Fruit fly (Drosophila melanogaster) whole organism, embryonic: ENCODE results near the gene CG4301.
A peak's percentile ranks its signal among the peaks of the same experiment; 100 is the strongest.

ENCODE experiments used
- ATbp ChIP-seq: fragments of 200-800 bp; sonication (Bioruptor generic); optimal IDR thresholded peaks from 2 replicates; lab custom pipeline; 2017; ENCODE audit warnings: missing biosample characterization, mild to moderate bottlenecking, missing genetic modification characterization, missing genetic modification reagents
- CG10431 ChIP-seq: fragments of 200-800 bp; sonication (Bioruptor generic); optimal IDR thresholded peaks from 3 replicates; lab custom pipeline; 2018; ENCODE audit warnings: missing biosample characterization, mild to moderate bottlenecking, missing genetic modification characterization
- CG11504 ChIP-seq: fragments of 200-800 bp; sonication (Bioruptor generic); optimal IDR thresholded peaks from 3 replicates; lab custom pipeline; 2019; ENCODE audit warnings: missing biosample characterization, mild to moderate bottlenecking, missing genetic modification characterization, moderate library complexity
- CG11695 ChIP-seq: fragments of 200-800 bp; sonication (Bioruptor generic); IDR thresholded peaks from 3 replicates; pipeline ENCODE4 v1.3.6; 2022; ENCODE audit warnings: missing biosample characterization, missing genetic modification characterization
- CG12071 ChIP-seq: fragments of 200-800 bp; sonication (Bioruptor generic); optimal IDR thresholded peaks from 3 replicates; lab custom pipeline; 2018; ENCODE audit warnings: missing biosample characterization, mild to moderate bottlenecking, missing genetic modification characterization
- CG14860 ChIP-seq: fragments of 200-800 bp; sonication (Bioruptor generic); IDR thresholded peaks from 3 replicates; pipeline ENCODE4 v1.3.6; 2022; ENCODE audit warnings: missing biosample characterization, missing genetic modification characterization; ENCODE audit not compliant: partially characterized antibody
- CG15073 ChIP-seq: fragments of 200-800 bp; sonication (Bioruptor generic); optimal IDR thresholded peaks from 2 replicates; lab custom pipeline; 2016; ENCODE audit warnings: missing biosample characterization, missing genetic modification characterization
- CG16815 ChIP-seq: fragments of 200-800 bp; sonication (Bioruptor generic); optimal IDR thresholded peaks from 3 replicates; lab custom pipeline; 2017; ENCODE audit warnings: missing biosample characterization, mild to moderate bottlenecking, missing genetic modification characterization
- CG17612 ChIP-seq: fragments of 200-800 bp; sonication (Bioruptor generic); IDR thresholded peaks from 2 replicates; pipeline ENCODE4 v1.3.6; 2022; ENCODE audit warnings: missing biosample characterization, missing genetic modification characterization
- CG18764 ChIP-seq: fragments of 200-800 bp; sonication (Bioruptor generic); optimal IDR thresholded peaks from 3 replicates; lab custom pipeline; 2016; ENCODE audit warnings: missing biosample characterization, missing genetic modification characterization
- CG2712 ChIP-seq: fragments of 200-800 bp; optimal IDR thresholded peaks from 3 replicates; lab custom pipeline; 2019; ENCODE audit warnings: missing biosample characterization, mild to moderate bottlenecking, missing genetic modification characterization, moderate library complexity
- CG30431 ChIP-seq: fragments of 200-800 bp; sonication (Bioruptor generic); optimal IDR thresholded peaks from 2 replicates; lab custom pipeline; 2017; ENCODE audit warnings: missing biosample characterization, missing genetic modification characterization
- CG34376 ChIP-seq: fragments of 200-800 bp; sonication (Bioruptor generic); optimal IDR thresholded peaks from 2 replicates; lab custom pipeline; 2018; ENCODE audit warnings: missing biosample characterization, mild to moderate bottlenecking, missing genetic modification characterization
- CG4328 ChIP-seq: fragments of 200-800 bp; sonication (Bioruptor generic); optimal IDR thresholded peaks from 3 replicates; lab custom pipeline; 2017; ENCODE audit warnings: missing biosample characterization, missing genetic modification reagents, missing genetic modification characterization
- CG5180 ChIP-seq: fragments of 200-800 bp; sonication (Bioruptor generic); optimal IDR thresholded peaks from 3 replicates; lab custom pipeline; 2017; ENCODE audit warnings: missing biosample characterization, missing genetic modification characterization, mild to moderate bottlenecking, moderate library complexity, missing genetic modification reagents
- CG6254 ChIP-seq: fragments of 200-800 bp; sonication (Bioruptor generic); optimal IDR thresholded peaks from 3 replicates; lab custom pipeline; 2017; ENCODE audit warnings: mild to moderate bottlenecking, missing biosample characterization, missing genetic modification reagents, missing genetic modification characterization
- CG6765 ChIP-seq: fragments of 200-800 bp; sonication (Bioruptor generic); optimal IDR thresholded peaks from 3 replicates; lab custom pipeline; 2017; ENCODE audit warnings: missing biosample characterization, mild to moderate bottlenecking, missing genetic modification characterization
- CG7963 ChIP-seq: fragments of 200-800 bp; sonication (Bioruptor generic); IDR thresholded peaks from 3 replicates; pipeline ENCODE4 v1.3.6; 2022; ENCODE audit warnings: missing biosample characterization, missing genetic modification characterization; ENCODE audit not compliant: partially characterized antibody
- CG7987 ChIP-seq: fragments of 200-800 bp; sonication (Bioruptor generic); optimal IDR thresholded peaks from 2 replicates; lab custom pipeline; 2018; ENCODE audit warnings: missing biosample characterization, mild to moderate bottlenecking, missing genetic modification characterization, moderate library complexity
- CG8359 ChIP-seq: fragments of 200-800 bp; sonication (Bioruptor generic); optimal IDR thresholded peaks from 2 replicates; lab custom pipeline; 2017; ENCODE audit warnings: missing biosample characterization, mild to moderate bottlenecking, missing genetic modification characterization, borderline replicate concordance
- CG8765 ChIP-seq: fragments of 200-800 bp; sonication (Bioruptor generic); IDR thresholded peaks from 2 replicates; pipeline ENCODE4 v1.3.6; 2022; ENCODE audit warnings: missing biosample characterization, missing genetic modification characterization
- Doc2 ChIP-seq: fragments of 200-800 bp; sonication (Bioruptor generic); IDR thresholded peaks from 2 replicates; pipeline ENCODE4 v1.3.6; 2022; ENCODE audit warnings: missing biosample characterization, missing genetic modification characterization
- Fer3 ChIP-seq: fragments of 200-800 bp; sonication (Bioruptor generic); optimal IDR thresholded peaks from 2 replicates; lab custom pipeline; 2018; ENCODE audit warnings: missing biosample characterization, mild to moderate bottlenecking, missing genetic modification characterization, moderate library complexity
- HmgD ChIP-seq: fragments of 200-800 bp; sonication (Bioruptor generic); optimal IDR thresholded peaks from 3 replicates; lab custom pipeline; 2016; ENCODE audit warnings: missing biosample characterization, missing genetic modification characterization
- NfI ChIP-seq: fragments of 200-800 bp; sonication (Bioruptor generic); optimal IDR thresholded peaks from 3 replicates; lab custom pipeline; 2018; ENCODE audit warnings: missing biosample characterization, mild to moderate bottlenecking, missing genetic modification characterization, moderate library complexity
- Pdp1 ChIP-seq, 2 experiments: fragments of 200-800 bp; sonication (Bioruptor generic); optimal IDR thresholded peaks; 3 replicates each; lab custom pipeline; 2016; ENCODE audit warnings: missing biosample characterization in 2 of 2, missing genetic modification characterization in 2 of 2, mild to moderate bottlenecking in 1 of 2, moderate library complexity in 1 of 2
- Sin3A ChIP-seq: fragments of >200 bp; optimal IDR thresholded peaks from 2 replicates; lab custom pipeline; 2018
- Stat92E ChIP-seq, 3 experiments: fragments of >200 bp in 2 of 3; fragments of 200-800 bp in 1 of 3; sonication (Bioruptor generic) in 1 of 3; optimal IDR thresholded peaks; 2 replicates each; lab custom pipeline; 2017 to 2019; ENCODE audit warnings: missing biosample characterization in 3 of 3, missing genetic modification characterization in 3 of 3, mild to moderate bottlenecking in 1 of 3, moderate library complexity in 1 of 3
- ash1 ChIP-seq: fragments of 200-800 bp; sonication (Bioruptor generic); optimal IDR thresholded peaks from 2 replicates; lab custom pipeline; 2018; ENCODE audit warnings: missing biosample characterization, mild to moderate bottlenecking, missing genetic modification characterization
- bowl ChIP-seq: fragments of 200-800 bp; sonication (Bioruptor generic); IDR thresholded peaks from 2 replicates; pipeline ENCODE4 v1.3.6; 2022; ENCODE audit warnings: missing biosample characterization, missing genetic modification characterization
- caup ChIP-seq: fragments of 200-800 bp; sonication (Bioruptor generic); optimal IDR thresholded peaks from 3 replicates; lab custom pipeline; 2017; ENCODE audit warnings: missing biosample characterization, mild to moderate bottlenecking, missing genetic modification characterization, moderate library complexity; ENCODE audit not compliant: severe bottlenecking
- chn ChIP-seq: fragments of 200-800 bp; sonication (Bioruptor generic); optimal IDR thresholded peaks from 2 replicates; lab custom pipeline; 2016; ENCODE audit warnings: missing biosample characterization, missing genetic modification characterization
- crol ChIP-seq: fragments of 200-800 bp; sonication (Bioruptor generic); IDR thresholded peaks from 2 replicates; pipeline ENCODE4 v1.3.6; 2022; ENCODE audit warnings: missing biosample characterization, missing genetic modification characterization
- dati ChIP-seq: fragments of 200-800 bp; sonication (Bioruptor generic); IDR thresholded peaks from 2 replicates; pipeline ENCODE4 v1.3.6; 2022; ENCODE audit warnings: missing biosample characterization, missing genetic modification characterization
- dm ChIP-seq: fragments of 200-800 bp; sonication (Bioruptor generic); optimal IDR thresholded peaks from 3 replicates; lab custom pipeline; 2016; ENCODE audit warnings: missing biosample characterization, missing genetic modification characterization
- eve ChIP-seq, 2 experiments: fragments of >200 bp; optimal IDR thresholded peaks; 2 replicates each; lab custom pipeline; 2017; ENCODE audit warnings: missing biosample characterization in 2 of 2, missing genetic modification characterization in 2 of 2
- eyg ChIP-seq: fragments of 200-800 bp; sonication (Bioruptor generic); optimal IDR thresholded peaks from 3 replicates; lab custom pipeline; 2016; ENCODE audit warnings: missing biosample characterization, missing genetic modification characterization
- fd96Cb ChIP-seq: fragments of 200-800 bp; sonication (Bioruptor generic); optimal IDR thresholded peaks from 2 replicates; lab custom pipeline; 2018; ENCODE audit warnings: missing biosample characterization, mild to moderate bottlenecking, missing genetic modification characterization, moderate library complexity
- jumu ChIP-seq: fragments of 200-800 bp; sonication (Bioruptor generic); optimal IDR thresholded peaks from 3 replicates; lab custom pipeline; 2016; ENCODE audit warnings: missing biosample characterization, missing genetic modification characterization
- klu ChIP-seq: fragments of 200-800 bp; sonication (Bioruptor generic); IDR thresholded peaks from 2 replicates; pipeline ENCODE4 v1.3.6; 2022; ENCODE audit warnings: missing biosample characterization, missing genetic modification characterization
- mam ChIP-seq: fragments of 200-800 bp; sonication (Bioruptor generic); optimal IDR thresholded peaks from 3 replicates; lab custom pipeline; 2016; ENCODE audit warnings: missing biosample characterization, missing genetic modification characterization
- nmo ChIP-seq: fragments of 200-800 bp; sonication (Bioruptor generic); optimal IDR thresholded peaks from 2 replicates; lab custom pipeline; 2018; ENCODE audit warnings: missing biosample characterization, mild to moderate bottlenecking, missing genetic modification characterization, moderate library complexity
- p53 ChIP-seq: fragments of 200-800 bp; sonication (Bioruptor generic); optimal IDR thresholded peaks from 2 replicates; lab custom pipeline; 2016; ENCODE audit warnings: missing biosample characterization, missing genetic modification characterization
- pnt ChIP-seq: fragments of 200-800 bp; sonication (Bioruptor generic); optimal IDR thresholded peaks from 3 replicates; lab custom pipeline; 2016; ENCODE audit warnings: missing biosample characterization, missing genetic modification characterization
- pum ChIP-seq: fragments of 200-800 bp; sonication (Bioruptor generic); optimal IDR thresholded peaks from 2 replicates; lab custom pipeline; 2016; ENCODE audit warnings: missing biosample characterization, missing genetic modification characterization
- sc ChIP-seq, 3 experiments: fragments of >200 bp in 2 of 3; fragments of 200-800 bp in 1 of 3; sonication (Bioruptor generic) in 1 of 3; optimal IDR thresholded peaks; 2 replicates in 2 of 3; 3 replicates in 1 of 3; lab custom pipeline; 2017; ENCODE audit warnings: mild to moderate bottlenecking in 1 of 3, missing biosample characterization in 1 of 3, missing genetic modification characterization in 1 of 3, missing genetic modification reagents in 1 of 3
- stc ChIP-seq: fragments of 200-800 bp; sonication (Bioruptor generic); IDR thresholded peaks from 2 replicates; pipeline ENCODE4 v1.3.6; 2022; ENCODE audit warnings: missing biosample characterization, missing genetic modification characterization
- wdn ChIP-seq: fragments of 200-800 bp; sonication (Bioruptor generic); IDR thresholded peaks from 2 replicates; pipeline ENCODE4 v1.3.6; 2022; ENCODE audit warnings: missing biosample characterization, missing genetic modification characterization

CG4301 gene

DNA sequence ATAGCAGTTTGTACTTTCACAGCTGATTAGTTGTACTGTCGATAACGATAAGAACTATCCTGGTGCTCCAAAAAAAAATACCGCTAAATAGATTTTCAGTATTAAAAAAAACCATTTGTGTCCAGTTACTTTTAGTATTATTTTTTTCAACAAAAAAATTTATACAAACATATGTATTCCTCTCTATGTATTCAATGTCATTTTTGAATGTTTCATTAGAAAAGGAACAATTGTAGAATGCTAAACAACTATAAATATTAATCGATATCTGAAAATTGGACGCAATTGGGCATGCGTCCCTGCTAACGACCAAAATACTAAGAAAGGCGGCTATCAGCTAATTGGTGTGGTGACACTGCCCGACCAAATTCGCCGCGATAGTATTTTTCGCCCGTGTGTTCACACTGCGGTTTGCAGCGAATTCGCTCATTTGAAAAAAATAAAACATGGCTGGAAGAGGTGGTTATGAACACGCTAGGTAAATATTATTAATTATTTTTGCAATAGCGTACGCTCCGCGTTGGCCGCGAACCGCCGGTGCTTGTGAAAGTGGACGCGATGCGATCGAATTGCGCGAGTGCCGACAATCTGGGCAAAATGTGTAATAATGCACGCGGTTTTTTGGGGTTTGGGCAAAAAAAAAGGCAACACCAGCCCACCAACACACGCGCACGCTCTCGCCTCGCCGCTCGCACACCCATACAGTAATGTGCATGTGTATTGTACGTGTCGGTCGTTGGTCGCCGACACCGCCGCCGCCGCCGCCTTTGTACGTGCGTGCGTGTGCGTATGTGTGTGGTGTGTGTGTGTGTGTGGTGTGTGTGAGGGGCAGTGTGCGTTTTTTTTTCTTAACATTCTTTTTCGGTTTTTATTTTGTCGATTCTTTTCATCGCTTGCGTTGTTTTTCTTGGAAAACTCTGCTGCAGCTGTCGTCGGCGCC, 43.2 kb downstream of the CG4301 start, which contains the start of the genes CG34015 and eIF4H1 (continued):
- TF ChIP-seq chn: no peak
- no peak for TF ChIP-seq CG5180 (GFP tag; lab: Kevin White, UChicago)
- TF ChIP-seq sc (optimal IDR thresholded peaks at IDR 0.05; lab: Kevin White, UChicago): no peak
- no peak for TF ChIP-seq sc (GFP tag; optimal IDR thresholded peaks at IDR 0.05; lab: Kevin White, UChicago)
- TF ChIP-seq CG10431 (GFP tag; lab: Kevin White, UChicago): no peak
- TF ChIP-seq Pdp1 (GFP tag; optimal IDR thresholded peaks at IDR 0.05; lab: Kevin White, UChicago): peak in 1 of 2 experiments; percentile 50
- no peak for TF ChIP-seq dati (GFP tag; lab: Robert Waterston, UW)
- no peak for TF ChIP-seq p53 (GFP tag; lab: Kevin White, UChicago)
- TF ChIP-seq Doc2 (GFP tag; lab: Robert Waterston, UW): no peak
- TF ChIP-seq klu (GFP tag; lab: Robert Waterston, UW): no peak
- no peak for TF ChIP-seq Fer3
- TF ChIP-seq CG34376 (GFP tag; lab: Kevin White, UChicago): peak; percentile 17
- TF ChIP-seq HmgD (GFP tag; lab: Kevin White, UChicago): no peak
- TF ChIP-seq CG30431: no peak
- TF ChIP-seq dm (GFP tag; lab: Kevin White, UChicago): peak; percentile 70
- no peak for TF ChIP-seq ash1
- TF ChIP-seq CG18764 (GFP tag; lab: Kevin White, UChicago): no peak
- TF ChIP-seq wdn: no peak
- TF ChIP-seq pnt: no peak
- no peak for TF ChIP-seq CG7963 (GFP tag; lab: Robert Waterston, UW)
- TF ChIP-seq CG7987 (GFP tag; lab: Kevin White, UChicago): peak; percentile 22
- TF ChIP-seq CG15073 (GFP tag; lab: Kevin White, UChicago): no peak
- TF ChIP-seq mam (GFP tag; lab: Kevin White, UChicago): no peak
- TF ChIP-seq Sin3A: peak; percentile 50
- no peak for TF ChIP-seq CG11695 (GFP tag; lab: Robert Waterston, UW)
- peak; percentile 41 for TF ChIP-seq nmo (GFP tag; lab: Kevin White, UChicago)
- TF ChIP-seq CG12071 (GFP tag; lab: Kevin White, UChicago): no peak
- TF ChIP-seq CG14860: no peak
- no peak for TF ChIP-seq CG17612 (GFP tag; lab: Robert Waterston, UW)
- no peak for TF ChIP-seq CG11504 (tag; lab: Kevin White, UChicago)
- no peak for TF ChIP-seq CG8765 (GFP tag; lab: Robert Waterston, UW)
- TF ChIP-seq fd96Cb (tag; lab: Kevin White, UChicago): no peak
- TF ChIP-seq caup (GFP tag; lab: Kevin White, UChicago): no peak
- TF ChIP-seq CG16815 (GFP tag; lab: Kevin White, UChicago): no peak
- TF ChIP-seq NfI (GFP tag; lab: Kevin White, UChicago): no peak
- no peak for TF ChIP-seq CG6254 (GFP tag; lab: Kevin White, UChicago)
- peak; percentile 53; the same call in 1 of the 2 replicates for TF ChIP-seq crol
- no peak for TF ChIP-seq jumu (GFP tag; lab: Kevin White, UChicago)
- TF ChIP-seq CG4328 (GFP tag; lab: Kevin White, UChicago): no peak
- no peak for TF ChIP-seq CG8359
- TF ChIP-seq pum (GFP tag; lab: Kevin White, UChicago): no peak
- TF ChIP-seq CG6765 (GFP tag; lab: Kevin White, UChicago): peak; percentile 57
- TF ChIP-seq CG2712 (tag; lab: Kevin White, UChicago): peak; percentile 10
- no peak for TF ChIP-seq ATbp (GFP tag; lab: Kevin White, UChicago)
- TF ChIP-seq stc (GFP tag; lab: Robert Waterston, UW): no peak; the same call in 1 of the 2 replicates
- TF ChIP-seq bowl (GFP tag; lab: Robert Waterston, UW): no peak
- peak in 1 of 3 experiments; percentile 43 for TF ChIP-seq Stat92E (GFP tag; optimal IDR thresholded peaks at IDR 0.05; lab: Kevin White, UChicago)
- TF ChIP-seq eyg: no peak
- TF ChIP-seq eve (GFP tag; optimal IDR thresholded peaks at IDR 0.05; lab: Kevin White, UChicago): no peak
